Worm (Caenorhabditis elegans) whole organism, L3 larva: ENCODE results near the gene srv-5.

Experiments
- ZK546.5 ChIP-seq: sonication (generic microtip); optimal IDR thresholded peaks from 2 replicates; lab custom pipeline; 2017; ENCODE audit warnings: missing biosample characterization, missing genetic modification characterization
- aly-2 ChIP-seq: fragments of 150-350 bp; optimal IDR thresholded peaks from 2 replicates; lab custom pipeline; 2014; ENCODE audit warnings: missing biosample characterization, missing genetic modification characterization
- ama-1 ChIP-seq: fragments of 150-350 bp; optimal IDR thresholded peaks from 2 replicates; lab custom pipeline; 2018
- ceh-16 ChIP-seq: sonication (generic microtip); optimal IDR thresholded peaks from 2 replicates; lab custom pipeline; 2017; ENCODE audit warnings: missing biosample characterization, missing genetic modification characterization
- ceh-28 ChIP-seq: fragments of 150-350 bp; optimal IDR thresholded peaks from 2 replicates; lab custom pipeline; 2014; ENCODE audit warnings: missing biosample characterization, missing genetic modification reagents, missing genetic modification characterization
- ceh-82 ChIP-seq: fragments of 150-350 bp; optimal IDR thresholded peaks from 2 replicates; lab custom pipeline; 2014; ENCODE audit warnings: missing biosample characterization, missing genetic modification characterization
- ceh-9 ChIP-seq: sonication (generic microtip); optimal IDR thresholded peaks from 2 replicates; lab custom pipeline; 2018; ENCODE audit warnings: missing biosample characterization, missing genetic modification characterization
- daf-12 ChIP-seq: fragments of 150-350 bp; optimal IDR thresholded peaks from 2 replicates; lab custom pipeline; 2014; ENCODE audit warnings: missing biosample characterization, missing genetic modification reagents, missing genetic modification characterization
- egl-27 ChIP-seq: sonication (generic microtip); optimal IDR thresholded peaks from 4 replicates; lab custom pipeline; 2017; ENCODE audit warnings: missing biosample characterization, missing genetic modification reagents, missing genetic modification characterization
- egl-5 ChIP-seq: fragments of 150-350 bp; optimal IDR thresholded peaks from 2 replicates; lab custom pipeline; 2017; ENCODE audit warnings: missing biosample characterization, missing genetic modification reagents, missing genetic modification characterization, inconsistent platforms
- elt-1 ChIP-seq: fragments of 150-350 bp; optimal IDR thresholded peaks from 2 replicates; lab custom pipeline; 2014; ENCODE audit warnings: missing biosample characterization, missing genetic modification characterization
- elt-2 ChIP-seq: sonication (generic microtip); optimal IDR thresholded peaks from 2 replicates; lab custom pipeline; 2016; ENCODE audit warnings: missing genetic modification reagents, mild to moderate bottlenecking, missing genetic modification characterization, missing compliant biosample characterization
- eor-1 ChIP-seq, 2 experiments: fragments of 150-350 bp; optimal IDR thresholded peaks; 2 replicates each; lab custom pipeline; 2014 to 2018; ENCODE audit warnings: missing biosample characterization in 2 of 2, missing genetic modification characterization in 2 of 2
- fkh-10 ChIP-seq: sonication (generic microtip); optimal IDR thresholded peaks from 2 replicates; lab custom pipeline; 2017; ENCODE audit warnings: missing biosample characterization, missing genetic modification reagents, missing genetic modification characterization
- fkh-2 ChIP-seq: fragments of 150-350 bp; optimal IDR thresholded peaks from 2 replicates; lab custom pipeline; 2014; ENCODE audit warnings: missing biosample characterization, missing genetic modification reagents, missing genetic modification characterization
- fos-1 ChIP-seq: fragments of 150-350 bp; optimal IDR thresholded peaks from 2 replicates; lab custom pipeline; 2014; ENCODE audit warnings: missing biosample characterization, missing genetic modification characterization
- hmg-11 ChIP-seq: sonication (generic microtip); optimal IDR thresholded peaks from 2 replicates; lab custom pipeline; 2016; ENCODE audit warnings: missing genetic modification characterization, missing compliant biosample characterization
- jun-1 ChIP-seq: fragments of 150-350 bp; optimal IDR thresholded peaks from 2 replicates; lab custom pipeline; 2014; ENCODE audit warnings: missing biosample characterization, missing genetic modification reagents, missing genetic modification characterization
- lin-39 ChIP-seq: fragments of 150-350 bp; optimal IDR thresholded peaks from 2 replicates; lab custom pipeline; 2018; ENCODE audit warnings: missing biosample characterization, missing genetic modification reagents, missing genetic modification characterization
- lsy-12 ChIP-seq: sonication (generic microtip); optimal IDR thresholded peaks from 2 replicates; lab custom pipeline; 2016; ENCODE audit warnings: mild to moderate bottlenecking, missing genetic modification characterization, missing compliant biosample characterization
- mdl-1 ChIP-seq: fragments of 150-350 bp; optimal IDR thresholded peaks from 2 replicates; lab custom pipeline; 2014; ENCODE audit warnings: missing biosample characterization, missing genetic modification characterization
- nfya-1 ChIP-seq: sonication (generic microtip); optimal IDR thresholded peaks from 2 replicates; lab custom pipeline; 2017; ENCODE audit warnings: missing genetic modification characterization, mild to moderate bottlenecking, missing compliant biosample characterization, antibody characterized with exemption, moderate library complexity; ENCODE audit not compliant: insufficient read depth
- nhr-11 ChIP-seq: fragments of 150-350 bp; optimal IDR thresholded peaks from 2 replicates; lab custom pipeline; 2014; ENCODE audit warnings: missing biosample characterization, missing genetic modification characterization
- nhr-12 ChIP-seq: fragments of 150-350 bp; optimal IDR thresholded peaks from 2 replicates; lab custom pipeline; 2014; ENCODE audit warnings: missing biosample characterization, missing genetic modification characterization
- nhr-23 ChIP-seq: fragments of 150-350 bp; optimal IDR thresholded peaks from 2 replicates; lab custom pipeline; 2014; ENCODE audit warnings: missing biosample characterization, missing genetic modification reagents, missing genetic modification characterization
- nhr-237 ChIP-seq: fragments of 150-350 bp; optimal IDR thresholded peaks from 2 replicates; lab custom pipeline; 2014; ENCODE audit warnings: missing biosample characterization, missing genetic modification characterization
- nhr-25 ChIP-seq: sonication (generic microtip); optimal IDR thresholded peaks from 2 replicates; lab custom pipeline; 2017; ENCODE audit warnings: missing biosample characterization, missing genetic modification characterization
- nhr-28 ChIP-seq: fragments of 150-350 bp; optimal IDR thresholded peaks from 2 replicates; lab custom pipeline; 2014; ENCODE audit warnings: missing biosample characterization, missing genetic modification characterization
- nhr-43 ChIP-seq: sonication (generic microtip); optimal IDR thresholded peaks from 2 replicates; lab custom pipeline; 2016; ENCODE audit warnings: mild to moderate bottlenecking, missing genetic modification characterization, missing compliant biosample characterization; ENCODE audit not compliant: poor library complexity, severe bottlenecking
- nhr-67 ChIP-seq: fragments of 150-350 bp; optimal IDR thresholded peaks from 2 replicates; lab custom pipeline; 2014; ENCODE audit warnings: missing biosample characterization, missing genetic modification characterization
- nhr-76 ChIP-seq: fragments of 150-350 bp; sonication (generic microtip); optimal IDR thresholded peaks from 5 replicates; lab custom pipeline; 2014; ENCODE audit warnings: missing biosample characterization, missing genetic modification characterization
- nhr-77 ChIP-seq: fragments of 150-350 bp; optimal IDR thresholded peaks from 2 replicates; lab custom pipeline; 2014; ENCODE audit warnings: missing biosample characterization, missing genetic modification characterization
- pha-4 ChIP-seq: fragments of 150-350 bp; optimal IDR thresholded peaks from 2 replicates; lab custom pipeline; 2014; ENCODE audit warnings: missing biosample characterization, missing genetic modification reagents, missing genetic modification characterization
- pqm-1 ChIP-seq: fragments of 150-350 bp; optimal IDR thresholded peaks from 2 replicates; lab custom pipeline; 2017; ENCODE audit warnings: missing biosample characterization, missing genetic modification characterization, inconsistent platforms
- sea-2 ChIP-seq: fragments of 150-350 bp; sonication (generic microtip); optimal IDR thresholded peaks from 4 replicates; lab custom pipeline; 2014; ENCODE audit warnings: missing biosample characterization, missing genetic modification reagents, missing genetic modification characterization
- skn-1 ChIP-seq: fragments of 150-350 bp; optimal IDR thresholded peaks from 2 replicates; lab custom pipeline; 2014; ENCODE audit warnings: missing biosample characterization, missing genetic modification characterization
- snpc-4 ChIP-seq: fragments of 150-350 bp; optimal IDR thresholded peaks from 2 replicates; lab custom pipeline; 2014; ENCODE audit warnings: missing biosample characterization, missing genetic modification characterization
- tbx-2 ChIP-seq: sonication (generic microtip); optimal IDR thresholded peaks from 2 replicates; lab custom pipeline; 2016; ENCODE audit warnings: mild to moderate bottlenecking, missing genetic modification characterization, missing compliant biosample characterization
- unc-39 ChIP-seq: sonication (generic microtip); optimal IDR thresholded peaks from 4 replicates; lab custom pipeline; 2017; ENCODE audit warnings: missing biosample characterization, missing genetic modification characterization
- unc-62 ChIP-seq: fragments of 150-350 bp; sonication (generic microtip); optimal IDR thresholded peaks from 4 replicates; lab custom pipeline; 2014; ENCODE audit warnings: missing biosample characterization, missing genetic modification reagents, missing genetic modification characterization
- zag-1 ChIP-seq: fragments of 150-350 bp; optimal IDR thresholded peaks from 2 replicates; lab custom pipeline; 2014; ENCODE audit warnings: missing biosample characterization, missing genetic modification characterization
- ztf-11 ChIP-seq: fragments of 150-350 bp; optimal IDR thresholded peaks from 2 replicates; lab custom pipeline; 2014; ENCODE audit warnings: missing biosample characterization, missing genetic modification characterization
- ztf-4 ChIP-seq: fragments of 150-350 bp; optimal IDR thresholded peaks from 2 replicates; lab custom pipeline; 2014; ENCODE audit warnings: missing biosample characterization, missing genetic modification characterization

The srv-5 gene

ce11 chrX:4235752-4236151, 16.4 kb upstream of the srv-5 start, which contains the start of gene rab-37:
Gene rab-37, minus strand, starts transcription at chrX:4235852.
- no peak for TF ChIP-seq fkh-2 (tag; lab: Kevin White, UChicago)
- no peak for TF ChIP-seq nhr-28 (tag; lab: Kevin White, UChicago)
- TF ChIP-seq ceh-28, result no peak
- no peak for TF ChIP-seq eor-1 (tag; optimal IDR thresholded peaks at IDR 0.05; lab: Kevin White, UChicago)
- TF ChIP-seq nhr-67 (tag; lab: Kevin White, UChicago), result no peak
- no peak for TF ChIP-seq ztf-4 (tag; lab: Kevin White, UChicago)
- TF ChIP-seq unc-39 (tag; lab: Kevin White, UChicago), result no peak
- TF ChIP-seq tbx-2 (tag; lab: Kevin White, UChicago), result no peak
- no peak for TF ChIP-seq pha-4 (tag; lab: Kevin White, UChicago)
- no peak for TF ChIP-seq aly-2

- TF ChIP-seq lsy-12 (no peak), fkh-10 (peak; percentile 45)
Measured at ce11 chrX:4238971-4239370, 13.2 kb upstream of the srv-5 start.

- TF ChIP-seq fos-1 (tag; lab: Kevin White, UChicago) (no peak), pqm-1 (peak; percentile 37), pha-4 (tag; lab: Kevin White, UChicago) (peak; percentile 9), elt-2 (tag; lab: Kevin White, UChicago) (peak; percentile 42), jun-1 (tag; lab: Kevin White, UChicago) (peak; percentile 58), ama-1 (lab: Kevin White, UChicago) (no peak), ceh-9 (tag; lab: Kevin White, UChicago) (no peak), nhr-43 (peak; percentile 38)
Measured at ce11 chrX:4244489-4245123, 7.5 kb upstream of the srv-5 start.

- peak; percentile 91 for TF ChIP-seq pqm-1
- TF ChIP-seq elt-1 (tag; lab: Kevin White, UChicago), result peak; percentile 28
- TF ChIP-seq fkh-10, result no peak
- TF ChIP-seq elt-2 (tag; lab: Kevin White, UChicago), result peak; percentile 89
- peak; percentile 42 for TF ChIP-seq pha-4 (tag; lab: Kevin White, UChicago)
- no peak for TF ChIP-seq egl-27 (tag; lab: Kevin White, UChicago)
Measured at ce11 chrX:4245124-4245523, 7.0 kb upstream of the srv-5 start.

ce11 chrX:4246237-4246697, 5.9 kb upstream of the srv-5 start:
- TF ChIP-seq pqm-1 (peak; percentile 71), nhr-23 (no peak), lsy-12 (peak; percentile 2), ceh-82 (tag; lab: Kevin White, UChicago) (no peak), jun-1 (tag; lab: Kevin White, UChicago) (no peak), lin-39 (tag; lab: Kevin White, UChicago) (no peak), nfya-1 (tag; lab: Kevin White, UChicago) (peak; percentile 38), unc-39 (tag; lab: Kevin White, UChicago) (no peak), egl-5 (no peak), nhr-237 (tag; lab: Kevin White, UChicago) (no peak), skn-1 (tag; lab: Kevin White, UChicago) (no peak), hmg-11 (tag; lab: Kevin White, UChicago) (no peak), ceh-16 (tag; lab: Kevin White, UChicago) (no peak), egl-27 (tag; lab: Kevin White, UChicago) (no peak), ztf-11 (tag; lab: Kevin White, UChicago) (no peak), zag-1 (tag; lab: Kevin White, UChicago) (no peak), nhr-12 (tag; lab: Kevin White, UChicago) (no peak), nhr-43 (peak; percentile 68), ZK546.5 (tag; lab: Kevin White, UChicago) (no peak), fos-1 (tag; lab: Kevin White, UChicago) (no peak), pha-4 (tag; lab: Kevin White, UChicago) (peak; percentile 17), nhr-11 (no peak), nhr-77 (tag; lab: Kevin White, UChicago) (no peak), nhr-28 (tag; lab: Kevin White, UChicago) (no peak), ceh-28 (no peak), ceh-9 (tag; lab: Kevin White, UChicago) (no peak), sea-2 (GFP tag; lab: Kevin White, UChicago) (no peak), fkh-10 (no peak), tbx-2 (tag; lab: Kevin White, UChicago) (no peak), daf-12 (tag; lab: Kevin White, UChicago) (no peak), nhr-76 (tag; lab: Kevin White, UChicago) (no peak), nhr-67 (tag; lab: Kevin White, UChicago) (no peak), fkh-2 (tag; lab: Kevin White, UChicago) (no peak), snpc-4 (tag; lab: Kevin White, UChicago) (no peak), unc-62 (GFP tag; lab: Kevin White, UChicago) (no peak), nhr-25 (tag; lab: Kevin White, UChicago) (peak; percentile 43), ama-1 (lab: Kevin White, UChicago) (peak; percentile 95), mdl-1 (tag; lab: Kevin White, UChicago) (no peak)
